Worm (Caenorhabditis elegans) whole organism, L1 larva: ENCODE measurements around the gene rcat-1.

Source experiments
- ama-1 ChIP-seq: fragments of 150-350 bp; optimal IDR thresholded peaks from 2 replicates; lab custom pipeline; 2014
- blmp-1 ChIP-seq: fragments of 150-350 bp; optimal IDR thresholded peaks from 2 replicates; lab custom pipeline; 2014; ENCODE audit warnings: missing biosample characterization, missing genetic modification characterization
- ceh-82 ChIP-seq, 3 experiments: fragments of 150-350 bp in 1 of 3; sonication (generic microtip) in 2 of 3; optimal IDR thresholded peaks; 2 replicates each; lab custom pipeline; 2014 to 2017; ENCODE audit warnings: missing biosample characterization in 3 of 3, missing genetic modification characterization in 3 of 3
- dpl-1 ChIP-seq, 3 experiments: fragments of 150-350 bp in 2 of 3; sonication (generic microtip) in 1 of 3; optimal IDR thresholded peaks; 2 replicates each; lab custom pipeline; 2014 to 2017; ENCODE audit warnings: missing biosample characterization in 3 of 3, missing genetic modification characterization in 3 of 3, missing genetic modification reagents in 3 of 3
- dsc-1 ChIP-seq: sonication (generic microtip); optimal IDR thresholded peaks from 2 replicates; lab custom pipeline; 2016; ENCODE audit warnings: mild to moderate bottlenecking, missing genetic modification characterization, missing compliant biosample characterization
- efl-1 ChIP-seq, 4 experiments: fragments of 150-350 bp; optimal IDR thresholded peaks in 3 of 4; peaks in 1 of 4; 1 replicate in 1 of 4; 2 replicates in 3 of 4; lab custom pipeline; 2014; ENCODE audit warnings: missing biosample characterization in 2 of 4, missing genetic modification characterization in 2 of 4, missing genetic modification reagents in 2 of 4
- efl-3 ChIP-seq: fragments of 200-800 bp; sonication (Bioruptor generic); optimal IDR thresholded peaks from 2 replicates; lab custom pipeline; 2018; ENCODE audit warnings: mild to moderate bottlenecking, missing genetic modification characterization, missing compliant biosample characterization
- egl-13 ChIP-seq: sonication (generic microtip); optimal IDR thresholded peaks from 2 replicates; lab custom pipeline; 2016; ENCODE audit warnings: missing genotype, missing genetic modification reagents, missing genetic modification characterization, missing compliant biosample characterization
- egl-27 ChIP-seq, 2 experiments: fragments of 150-350 bp in 1 of 2; sonication (generic microtip); optimal IDR thresholded peaks; 3 replicates each; lab custom pipeline; 2017 to 2018; ENCODE audit warnings: missing biosample characterization in 2 of 2, missing genetic modification characterization in 2 of 2, missing genetic modification reagents in 2 of 2
- elt-3 ChIP-seq, 6 experiments: fragments of 150-350 bp in 1 of 6; sonication (generic microtip); optimal IDR thresholded peaks; 2 replicates each; lab custom pipeline; 2017 to 2018; ENCODE audit warnings: missing biosample characterization in 6 of 6, missing genetic modification characterization in 6 of 6, inconsistent platforms in 1 of 6
- ets-5 ChIP-seq: fragments of 200-800 bp; sonication (Bioruptor generic); IDR thresholded peaks from 2 replicates; pipeline ENCODE4 v1.3.6; 2022; ENCODE audit warnings: missing genetic modification characterization, missing compliant biosample characterization
- fkh-10 ChIP-seq: sonication (generic microtip); optimal IDR thresholded peaks from 2 replicates; lab custom pipeline; 2017; ENCODE audit warnings: missing biosample characterization, missing genetic modification reagents, missing genetic modification characterization
- fkh-4 ChIP-seq: sonication (generic microtip); optimal IDR thresholded peaks from 2 replicates; lab custom pipeline; 2016; ENCODE audit warnings: missing compliant biosample characterization, missing genetic modification characterization, borderline replicate concordance
- fkh-8 ChIP-seq: sonication (generic microtip); optimal IDR thresholded peaks from 2 replicates; lab custom pipeline; 2016; ENCODE audit warnings: mild to moderate bottlenecking, missing genetic modification characterization, missing compliant biosample characterization
- fos-1 ChIP-seq: fragments of 150-350 bp; optimal IDR thresholded peaks from 2 replicates; lab custom pipeline; 2014; ENCODE audit warnings: missing biosample characterization, missing genetic modification characterization
- grh-1 ChIP-seq: fragments of 200-800 bp; sonication (Bioruptor generic); IDR thresholded peaks from 2 replicates; pipeline ENCODE4 v1.3.6; 2022; ENCODE audit warnings: missing genetic modification reagents, missing genetic modification characterization, missing compliant biosample characterization
- hlh-17 ChIP-seq: fragments of 200-800 bp; sonication (Bioruptor generic); optimal IDR thresholded peaks from 2 replicates; lab custom pipeline; 2018; ENCODE audit warnings: missing genetic modification characterization, mild to moderate bottlenecking, missing compliant biosample characterization, moderate library complexity, borderline replicate concordance
- hlh-4 ChIP-seq: sonication (generic microtip); optimal IDR thresholded peaks from 2 replicates; lab custom pipeline; 2016; ENCODE audit warnings: mild to moderate bottlenecking, missing genetic modification characterization, missing compliant biosample characterization
- irx-1 ChIP-seq: sonication (generic microtip); optimal IDR thresholded peaks from 2 replicates; lab custom pipeline; 2016; ENCODE audit warnings: missing genetic modification characterization, missing compliant biosample characterization
- jun-1 ChIP-seq: fragments of 150-350 bp; optimal IDR thresholded peaks from 2 replicates; lab custom pipeline; 2014; ENCODE audit warnings: missing biosample characterization, missing genetic modification reagents, missing genetic modification characterization
- lin-14 ChIP-seq: fragments of 200-800 bp; sonication (Bioruptor generic); optimal IDR thresholded peaks from 2 replicates; lab custom pipeline; 2018; ENCODE audit warnings: mild to moderate bottlenecking, missing genetic modification characterization, moderate library complexity, missing compliant biosample characterization
- lin-15B ChIP-seq: fragments of 150-350 bp; sonication (generic microtip); optimal IDR thresholded peaks from 3 replicates; lab custom pipeline; 2014; ENCODE audit warnings: missing biosample characterization, missing genetic modification characterization
- mef-2 ChIP-seq: fragments of 150-350 bp; optimal IDR thresholded peaks from 2 replicates; lab custom pipeline; 2014; ENCODE audit warnings: missing biosample characterization, missing genetic modification characterization
- mep-1 ChIP-seq: fragments of 150-350 bp; optimal IDR thresholded peaks from 2 replicates; lab custom pipeline; 2014; ENCODE audit warnings: missing biosample characterization, missing genetic modification characterization
- nhr-12 ChIP-seq: sonication (generic microtip); optimal IDR thresholded peaks from 2 replicates; lab custom pipeline; 2017; ENCODE audit warnings: missing biosample characterization, missing genetic modification characterization
- nhr-19 ChIP-seq: fragments of 200-800 bp; sonication (Bioruptor generic); conservative IDR thresholded peaks from 2 replicates; pipeline ENCODE4 v1.3.6; 2022; ENCODE audit warnings: missing genetic modification characterization, missing compliant biosample characterization
- nhr-20 ChIP-seq: sonication (generic microtip); optimal IDR thresholded peaks from 2 replicates; lab custom pipeline; 2016; ENCODE audit warnings: mild to moderate bottlenecking, missing genetic modification characterization, missing compliant biosample characterization
- nhr-237 ChIP-seq: fragments of 150-350 bp; optimal IDR thresholded peaks from 2 replicates; lab custom pipeline; 2014; ENCODE audit warnings: missing biosample characterization, missing genetic modification characterization
- nhr-47 ChIP-seq: sonication (generic microtip); optimal IDR thresholded peaks from 2 replicates; lab custom pipeline; 2016; ENCODE audit warnings: mild to moderate bottlenecking, missing genetic modification characterization, moderate library complexity, missing compliant biosample characterization
- nhr-71 ChIP-seq: sonication (generic microtip); optimal IDR thresholded peaks from 2 replicates; lab custom pipeline; 2016; ENCODE audit warnings: mild to moderate bottlenecking, missing genetic modification characterization, moderate library complexity, missing compliant biosample characterization
- nhr-76 ChIP-seq: sonication (generic microtip); optimal IDR thresholded peaks from 2 replicates; lab custom pipeline; 2017; ENCODE audit warnings: missing biosample characterization, missing genetic modification characterization
- nhr-77 ChIP-seq: fragments of 150-350 bp; optimal IDR thresholded peaks from 2 replicates; lab custom pipeline; 2014; ENCODE audit warnings: missing biosample characterization, missing genetic modification characterization
- nhr-84 ChIP-seq: sonication (generic microtip); optimal IDR thresholded peaks from 2 replicates; lab custom pipeline; 2017; ENCODE audit warnings: missing biosample characterization, missing genetic modification characterization
- nhr-90 ChIP-seq: sonication (generic microtip); optimal IDR thresholded peaks from 2 replicates; lab custom pipeline; 2016; ENCODE audit warnings: mild to moderate bottlenecking, missing genetic modification characterization, missing compliant biosample characterization; ENCODE audit not compliant: poor library complexity
- pqm-1 ChIP-seq: sonication (generic microtip); optimal IDR thresholded peaks from 3 replicates; lab custom pipeline; 2017; ENCODE audit warnings: missing biosample characterization, missing genetic modification characterization
- snu-23 ChIP-seq: sonication (generic microtip); optimal IDR thresholded peaks from 2 replicates; lab custom pipeline; 2016; ENCODE audit warnings: missing genetic modification characterization, missing compliant biosample characterization
- sptf-1 ChIP-seq: fragments of 150-350 bp; optimal IDR thresholded peaks from 2 replicates; lab custom pipeline; 2014; ENCODE audit warnings: missing biosample characterization, missing genetic modification characterization
- sup-37 ChIP-seq: fragments of 200-800 bp; sonication (Bioruptor generic); optimal IDR thresholded peaks from 2 replicates; lab custom pipeline; 2018; ENCODE audit warnings: mild to moderate bottlenecking, missing genetic modification characterization, missing compliant biosample characterization
- swsn-7 ChIP-seq: sonication (generic microtip); optimal IDR thresholded peaks from 2 replicates; lab custom pipeline; 2016; ENCODE audit warnings: missing genetic modification characterization, missing compliant biosample characterization
- tlp-1 ChIP-seq: fragments of 150-350 bp; optimal IDR thresholded peaks from 2 replicates; lab custom pipeline; 2014; ENCODE audit warnings: missing biosample characterization, missing genetic modification characterization
- unc-130 ChIP-seq: fragments of 150-350 bp; optimal IDR thresholded peaks from 2 replicates; lab custom pipeline; 2017; ENCODE audit warnings: missing biosample characterization, missing genetic modification characterization, inconsistent platforms
- unc-62 ChIP-seq: fragments of 150-350 bp; optimal IDR thresholded peaks from 2 replicates; lab custom pipeline; 2014; ENCODE audit warnings: missing biosample characterization, missing genetic modification reagents, missing genetic modification characterization
- xbp-1 ChIP-seq: sonication (generic microtip); optimal IDR thresholded peaks from 2 replicates; lab custom pipeline; 2016; ENCODE audit warnings: missing genetic modification characterization, missing compliant biosample characterization
- zag-1 ChIP-seq: fragments of 150-350 bp; optimal IDR thresholded peaks from 2 replicates; lab custom pipeline; 2014; ENCODE audit warnings: missing biosample characterization, missing genetic modification characterization
- ztf-4 ChIP-seq: fragments of 150-350 bp; optimal IDR thresholded peaks from 2 replicates; lab custom pipeline; 2014; ENCODE audit warnings: missing biosample characterization, missing genetic modification characterization

Gene rcat-1

ce11 chrIV:261607-262006 lies 6.4 kb upstream of the rcat-1 start, which contains the start of gene pqbp-1.1 (continued):
- TF ChIP-seq ceh-82 (tag; optimal IDR thresholded peaks at IDR 0.05; lab: Kevin White, UChicago) (peak; percentile 15 to 58 (median 29)), mef-2 (no peak), dsc-1 (tag; lab: Kevin White, UChicago) (peak; percentile 51), fkh-8 (tag; lab: Kevin White, UChicago) (peak; percentile 51), blmp-1 (peak; percentile 55), fos-1 (tag; lab: Kevin White, UChicago) (peak; percentile 42), efl-1 (optimal IDR thresholded peaks at IDR 0.05; lab: Kevin White, UChicago) (peak; percentile 69 to 94), efl-1 (GFP tag; optimal IDR thresholded peaks at IDR 0.05 in 1 of 2; lab: Kevin White, UChicago) (peak; percentile 95 to 99), nhr-20 (tag; lab: Kevin White, UChicago) (peak; percentile 58), zag-1 (tag; lab: Kevin White, UChicago) (no peak), nhr-237 (tag; lab: Kevin White, UChicago) (peak; percentile 23)

ce11 chrIV:259142-259541 lies 3.9 kb upstream of the rcat-1 start, which contains the start of gene dpy-9:
dpy-9 (minus strand) TSS chrIV:259204.
- TF ChIP-seq blmp-1 = peak; percentile 96
- TF ChIP-seq elt-3 (tag; optimal IDR thresholded peaks at IDR 0.05; lab: Kevin White, UChicago) = peak in 1 of 6 experiments; percentile 50
- TF ChIP-seq mep-1 (tag; lab: Kevin White, UChicago) = no peak

ce11 chrIV:258362-258761 lies 3.1 kb upstream of the rcat-1 start:
- TF ChIP-seq elt-3 (tag; optimal IDR thresholded peaks at IDR 0.05; lab: Kevin White, UChicago) = no peak
- TF ChIP-seq hlh-17 (GFP tag; lab: Kevin White, UChicago) = no peak
- TF ChIP-seq egl-27 (tag; optimal IDR thresholded peaks at IDR 0.05; lab: Kevin White, UChicago) = no peak
- TF ChIP-seq nhr-84 (tag; lab: Kevin White, UChicago) = no peak
- TF ChIP-seq zag-1 (tag; lab: Kevin White, UChicago) = no peak
- no peak for TF ChIP-seq lin-15B
- no peak for TF ChIP-seq egl-13 (tag; lab: Kevin White, UChicago)
- no peak for TF ChIP-seq nhr-90 (tag; lab: Kevin White, UChicago)
- no peak for TF ChIP-seq fkh-8 (tag; lab: Kevin White, UChicago)
- TF ChIP-seq dpl-1 (GFP tag; optimal IDR thresholded peaks at IDR 0.05; lab: Kevin White, UChicago) = no peak
- no peak for TF ChIP-seq lin-14
- TF ChIP-seq ceh-82 (tag; optimal IDR thresholded peaks at IDR 0.05; lab: Kevin White, UChicago) = no peak
- TF ChIP-seq tlp-1 (tag; lab: Kevin White, UChicago) = no peak
- TF ChIP-seq, all 84 proteins: peak for 0

- TF ChIP-seq nhr-71 (tag; lab: Kevin White, UChicago) = peak; percentile 70
- TF ChIP-seq ama-1 (lab: Kevin White, UChicago) = no peak
- TF ChIP-seq nhr-12 (tag; lab: Kevin White, UChicago) = no peak
- peak; percentile 11 for TF ChIP-seq fkh-4 (tag; lab: Kevin White, UChicago)
- peak; percentile 31 for TF ChIP-seq swsn-7 (tag; lab: Kevin White, UChicago)
- no peak for TF ChIP-seq nhr-77 (tag; lab: Kevin White, UChicago)
- no peak for TF ChIP-seq elt-3 (tag; optimal IDR thresholded peaks at IDR 0.05; lab: Kevin White, UChicago)
- TF ChIP-seq fkh-10 (GFP tag; lab: Kevin White, UChicago) = no peak
- TF ChIP-seq nhr-47 (tag; lab: Kevin White, UChicago) = peak; percentile 64
- TF ChIP-seq nhr-19 (GFP tag; lab: Robert Waterston, UW) = no peak
- TF ChIP-seq dsc-1 (tag; lab: Kevin White, UChicago) = peak; percentile 48
- TF ChIP-seq grh-1 (GFP tag; lab: Robert Waterston, UW) = no peak
- no peak for TF ChIP-seq pqm-1 (tag; lab: Kevin White, UChicago)
- TF ChIP-seq ets-5 (GFP tag; lab: Robert Waterston, UW) = no peak
- no peak for TF ChIP-seq nhr-76
- peak; percentile 62 for TF ChIP-seq snu-23 (GFP tag; lab: Kevin White, UChicago)
- TF ChIP-seq hlh-4 = no peak
- no peak for TF ChIP-seq nhr-84 (tag; lab: Kevin White, UChicago)
- no peak for TF ChIP-seq unc-130
- no peak for TF ChIP-seq fos-1 (tag; lab: Kevin White, UChicago)
- TF ChIP-seq sup-37 (GFP tag; lab: Kevin White, UChicago) = no peak
- TF ChIP-seq efl-3 = no peak
- no peak for TF ChIP-seq sptf-1 (tag; lab: Kevin White, UChicago)
- TF ChIP-seq nhr-90 (tag; lab: Kevin White, UChicago) = peak; percentile 61
- TF ChIP-seq unc-62 (GFP tag; lab: Kevin White, UChicago) = no peak
- TF ChIP-seq fkh-8 (tag; lab: Kevin White, UChicago) = peak; percentile 12
- no peak for TF ChIP-seq ceh-82 (tag; optimal IDR thresholded peaks at IDR 0.05; lab: Kevin White, UChicago)
- peak; percentile 42 for TF ChIP-seq xbp-1 (tag; lab: Kevin White, UChicago)
- TF ChIP-seq nhr-20 (tag; lab: Kevin White, UChicago) = peak; percentile 40
- TF ChIP-seq irx-1 (tag; lab: Kevin White, UChicago) = peak; percentile 27
- no peak for TF ChIP-seq hlh-17 (GFP tag; lab: Kevin White, UChicago)
- TF ChIP-seq ztf-4 (tag; lab: Kevin White, UChicago) = no peak
- no peak for TF ChIP-seq jun-1 (tag; lab: Kevin White, UChicago)
These were observed 1.9 kb upstream of the rcat-1 start, which contains the start of gene R02D3.8 for ce11 chrIV:257095-257494. R02D3.8 (minus strand) TSS chrIV:257203.
